Worm (Caenorhabditis elegans) whole organism, young adult: ENCODE measurements around the gene hex-1.

Experiments used
- ceh-27 ChIP-seq: fragments of 200-800 bp; sonication (Bioruptor generic); optimal IDR thresholded peaks from 2 replicates; lab custom pipeline; 2018; ENCODE audit warnings: mild to moderate bottlenecking, missing genetic modification characterization, moderate library complexity, missing compliant biosample characterization
- die-1 ChIP-seq: sonication (generic microtip); optimal IDR thresholded peaks from 2 replicates; lab custom pipeline; 2016; ENCODE audit warnings: missing genotype, mild to moderate bottlenecking, missing genetic modification characterization, missing compliant biosample characterization
- egrh-3 ChIP-seq: fragments of 200-800 bp; sonication (Bioruptor generic); IDR thresholded peaks from 2 replicates; pipeline ENCODE4 v1.3.6; 2022; ENCODE audit warnings: missing genetic modification reagents, missing genetic modification characterization, missing compliant biosample characterization

ce11 chrX:2226875-2227355 is 6.0 kb downstream of the hex-1 start:
- TF ChIP-seq ceh-27 (GFP tag; lab: Kevin White, UChicago), result peak; percentile 75
- peak; percentile 42; the same call in 1 of the 2 replicates for TF ChIP-seq egrh-3
- peak; percentile 93 for TF ChIP-seq die-1 (tag; lab: Kevin White, UChicago)
